Worm (Caenorhabditis elegans) whole organism, mixed stage, embryonic: ENCODE measurements around the gene mnm-2.

Experiments
- M03D4.4 ChIP-seq: sonication (generic microtip); optimal IDR thresholded peaks from 2 replicates; lab custom pipeline; 2017; ENCODE audit warnings: mild to moderate bottlenecking, missing genetic modification characterization, missing compliant biosample characterization
- bed-3 ChIP-seq: fragments of 200-800 bp; sonication (Bioruptor generic); optimal IDR thresholded peaks from 3 replicates; lab custom pipeline; 2018; ENCODE audit warnings: mild to moderate bottlenecking, missing genetic modification characterization, moderate library complexity, missing compliant biosample characterization
- blmp-1 ChIP-seq: fragments of 150-350 bp; optimal IDR thresholded peaks from 2 replicates; lab custom pipeline; 2014; ENCODE audit warnings: missing biosample characterization, missing genetic modification characterization
- ceh-39 ChIP-seq: fragments of 150-350 bp; optimal IDR thresholded peaks from 2 replicates; lab custom pipeline; 2014; ENCODE audit warnings: missing biosample characterization, missing genetic modification characterization
- ceh-43 ChIP-seq: fragments of 200-800 bp; sonication (Bioruptor generic); optimal IDR thresholded peaks from 2 replicates; lab custom pipeline; 2018; ENCODE audit warnings: mild to moderate bottlenecking, missing genetic modification characterization, moderate library complexity, missing compliant biosample characterization
- ceh-83 ChIP-seq: fragments of 200-800 bp; sonication (Bioruptor generic); optimal IDR thresholded peaks from 2 replicates; lab custom pipeline; 2018; ENCODE audit warnings: mild to moderate bottlenecking, missing genetic modification characterization, missing compliant biosample characterization
- ces-1 ChIP-seq: fragments of 150-350 bp; optimal IDR thresholded peaks from 2 replicates; lab custom pipeline; 2014; ENCODE audit warnings: missing biosample characterization, missing genetic modification reagents, missing genetic modification characterization
- cnd-1 ChIP-seq: fragments of 200-800 bp; sonication (Bioruptor generic); optimal IDR thresholded peaks from 2 replicates; lab custom pipeline; 2018; ENCODE audit warnings: mild to moderate bottlenecking, missing genetic modification characterization, missing compliant biosample characterization
- drap-1 ChIP-seq: fragments of 200-800 bp; sonication (Bioruptor generic); optimal IDR thresholded peaks from 3 replicates; lab custom pipeline; 2018; ENCODE audit warnings: mild to moderate bottlenecking, missing genetic modification characterization, missing compliant biosample characterization
- elt-1 ChIP-seq: sonication (generic microtip); optimal IDR thresholded peaks from 2 replicates; lab custom pipeline; 2017; ENCODE audit warnings: missing genetic modification characterization, mild to moderate bottlenecking, missing compliant biosample characterization, antibody characterized with exemption, moderate library complexity, borderline replicate concordance; ENCODE audit not compliant: insufficient read depth
- elt-3 ChIP-seq: fragments of 150-350 bp; optimal IDR thresholded peaks from 2 replicates; lab custom pipeline; 2014; ENCODE audit warnings: missing biosample characterization, missing genetic modification characterization
- flh-1 ChIP-seq: fragments of 200-800 bp; sonication (Bioruptor generic); optimal IDR thresholded peaks from 2 replicates; lab custom pipeline; 2018; ENCODE audit warnings: mild to moderate bottlenecking, missing genetic modification characterization, moderate library complexity, missing compliant biosample characterization
- ham-2 ChIP-seq: fragments of 200-800 bp; sonication (Bioruptor generic); optimal IDR thresholded peaks from 2 replicates; lab custom pipeline; 2018; ENCODE audit warnings: mild to moderate bottlenecking, missing genetic modification characterization, missing compliant biosample characterization
- hlh-1 ChIP-seq: fragments of 150-350 bp; optimal IDR thresholded peaks from 2 replicates; lab custom pipeline; 2014; ENCODE audit warnings: missing biosample characterization, missing genetic modification reagents, missing genetic modification characterization
- lin-32 ChIP-seq: fragments of 200-800 bp; sonication (Bioruptor generic); optimal IDR thresholded peaks from 2 replicates; lab custom pipeline; 2018; ENCODE audit warnings: mild to moderate bottlenecking, missing genetic modification characterization, missing compliant biosample characterization
- lsy-2 ChIP-seq: fragments of 150-350 bp; optimal IDR thresholded peaks from 2 replicates; lab custom pipeline; 2014; ENCODE audit warnings: missing biosample characterization, missing genetic modification characterization
- mab-5 ChIP-seq: fragments of 150-350 bp; optimal IDR thresholded peaks from 2 replicates; lab custom pipeline; 2014; ENCODE audit warnings: missing biosample characterization, missing genetic modification characterization
- mep-1 ChIP-seq: fragments of 150-350 bp; optimal IDR thresholded peaks from 2 replicates; lab custom pipeline; 2017; ENCODE audit warnings: missing biosample characterization, missing genetic modification reagents, missing genetic modification characterization, inconsistent platforms
- mls-2 ChIP-seq: sonication (generic microtip); optimal IDR thresholded peaks from 2 replicates; lab custom pipeline; 2016; ENCODE audit warnings: mild to moderate bottlenecking, missing genetic modification characterization, moderate library complexity, missing compliant biosample characterization
- nhr-12 ChIP-seq: fragments of 150-350 bp; optimal IDR thresholded peaks from 2 replicates; lab custom pipeline; 2014; ENCODE audit warnings: missing biosample characterization, missing genetic modification characterization
- nhr-2 ChIP-seq: fragments of 150-350 bp; optimal IDR thresholded peaks from 2 replicates; lab custom pipeline; 2014; ENCODE audit warnings: missing biosample characterization, missing genetic modification characterization
- nhr-28 ChIP-seq: fragments of 150-350 bp; optimal IDR thresholded peaks from 2 replicates; lab custom pipeline; 2014; ENCODE audit warnings: missing biosample characterization, missing genetic modification characterization
- nhr-76 ChIP-seq: sonication (generic microtip); optimal IDR thresholded peaks from 2 replicates; lab custom pipeline; 2017; ENCODE audit warnings: missing biosample characterization, missing genetic modification characterization
- pha-4 ChIP-seq: fragments of 150-350 bp; optimal IDR thresholded peaks from 2 replicates; lab custom pipeline; 2018; ENCODE audit warnings: missing biosample characterization, missing genetic modification reagents, missing genetic modification characterization
- sem-2 ChIP-seq: fragments of 200-800 bp; sonication (Bioruptor generic); optimal IDR thresholded peaks from 2 replicates; lab custom pipeline; 2018; ENCODE audit warnings: mild to moderate bottlenecking, missing genetic modification characterization, missing compliant biosample characterization
- snpc-4 ChIP-seq: fragments of 150-350 bp; optimal IDR thresholded peaks from 2 replicates; lab custom pipeline; 2014; ENCODE audit warnings: missing biosample characterization, missing genetic modification characterization
- tbx-8 ChIP-seq: fragments of 200-800 bp; sonication (Bioruptor generic); optimal IDR thresholded peaks from 2 replicates; lab custom pipeline; 2018; ENCODE audit warnings: mild to moderate bottlenecking, missing genetic modification characterization, moderate library complexity, missing compliant biosample characterization
- unc-120 ChIP-seq: sonication (generic microtip); optimal IDR thresholded peaks from 2 replicates; lab custom pipeline; 2017; ENCODE audit warnings: missing genetic modification characterization, missing compliant biosample characterization; ENCODE audit not compliant: poor library complexity, severe bottlenecking
- unc-39 ChIP-seq: fragments of 150-350 bp; optimal IDR thresholded peaks from 2 replicates; lab custom pipeline; 2014; ENCODE audit warnings: missing biosample characterization, missing genetic modification characterization
- unc-62 ChIP-seq: fragments of 150-350 bp; optimal IDR thresholded peaks from 2 replicates; lab custom pipeline; 2014; ENCODE audit warnings: missing biosample characterization, missing genetic modification reagents, missing genetic modification characterization
- zip-8 ChIP-seq: fragments of 150-350 bp; optimal IDR thresholded peaks from 2 replicates; lab custom pipeline; 2014; ENCODE audit warnings: missing biosample characterization, missing genetic modification characterization
- ztf-11 ChIP-seq: fragments of 150-350 bp; optimal IDR thresholded peaks from 2 replicates; lab custom pipeline; 2014; ENCODE audit warnings: missing biosample characterization, missing genetic modification characterization

Gene mnm-2

DNA sequence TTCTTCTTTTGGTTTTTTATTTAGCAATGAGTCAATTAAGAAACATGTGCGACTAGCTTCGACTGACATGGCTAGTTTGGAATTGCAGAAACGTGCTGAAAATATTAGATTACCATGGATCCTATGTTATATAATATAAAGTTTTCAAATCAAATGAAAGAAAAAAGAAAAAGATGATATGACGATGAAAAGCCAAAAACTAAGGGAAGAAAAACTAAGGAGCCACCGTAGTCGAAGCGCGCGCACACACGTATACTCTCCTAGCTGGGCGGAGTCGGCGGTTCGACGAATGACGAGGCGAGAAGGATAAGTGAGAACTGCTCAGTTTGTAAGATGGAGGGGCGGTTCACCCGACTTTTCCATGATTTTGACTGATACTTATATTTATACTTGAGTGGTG, at the start of gene mnm-2:
mnm-2 (minus strand) TSS at position 101 of the 400 bp plus-strand sequence.
- TF ChIP-seq pha-4 (tag; lab: Kevin White, UChicago) (no peak), nhr-28 (no peak), hlh-1 (tag; lab: Kevin White, UChicago) (no peak), snpc-4 (no peak), bed-3 (no peak), zip-8 (no peak), ceh-39 (tag; lab: Kevin White, UChicago) (no peak), nhr-12 (tag; lab: Kevin White, UChicago) (no peak), unc-39 (tag; lab: Kevin White, UChicago) (no peak), tbx-8 (GFP tag; lab: Kevin White, UChicago) (no peak)

DNA sequence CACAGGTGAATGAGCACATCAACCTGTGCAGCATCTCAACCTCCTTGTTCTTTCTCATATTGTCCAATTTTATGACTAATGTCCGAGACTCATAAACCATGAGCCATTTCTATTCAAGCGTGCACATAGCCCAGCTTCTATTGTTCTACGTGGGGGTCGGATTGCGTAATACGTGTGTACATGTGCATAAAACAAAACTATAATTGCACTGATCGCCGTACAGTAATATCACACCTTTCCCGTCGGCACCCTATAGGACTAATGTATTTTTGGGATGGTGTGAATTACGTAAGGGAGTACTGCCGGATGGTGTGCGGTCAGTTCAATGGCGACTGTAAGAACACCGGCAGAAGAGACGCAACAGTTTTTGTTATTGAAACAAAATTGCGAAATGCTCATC, 45.2 kb upstream of the mnm-2 start:
- TF ChIP-seq cnd-1 (peak; percentile 39), ceh-39 (tag; lab: Kevin White, UChicago) (no peak), ceh-43 (no peak), mep-1 (no peak), nhr-2 (tag; lab: Kevin White, UChicago) (peak; percentile 85), hlh-1 (tag; lab: Kevin White, UChicago) (no peak), drap-1 (GFP tag; lab: Kevin White, UChicago) (no peak), mls-2 (peak; percentile 2), sem-2 (GFP tag; lab: Kevin White, UChicago) (peak; percentile 38), ces-1 (GFP tag; lab: Kevin White, UChicago) (no peak), blmp-1 (tag; lab: Kevin White, UChicago) (no peak), mab-5 (tag; lab: Kevin White, UChicago) (no peak), nhr-12 (tag; lab: Kevin White, UChicago) (no peak), flh-1 (no peak), zip-8 (peak; percentile 82), elt-3 (tag; lab: Kevin White, UChicago) (no peak), ceh-83 (no peak), ham-2 (no peak)

DNA sequence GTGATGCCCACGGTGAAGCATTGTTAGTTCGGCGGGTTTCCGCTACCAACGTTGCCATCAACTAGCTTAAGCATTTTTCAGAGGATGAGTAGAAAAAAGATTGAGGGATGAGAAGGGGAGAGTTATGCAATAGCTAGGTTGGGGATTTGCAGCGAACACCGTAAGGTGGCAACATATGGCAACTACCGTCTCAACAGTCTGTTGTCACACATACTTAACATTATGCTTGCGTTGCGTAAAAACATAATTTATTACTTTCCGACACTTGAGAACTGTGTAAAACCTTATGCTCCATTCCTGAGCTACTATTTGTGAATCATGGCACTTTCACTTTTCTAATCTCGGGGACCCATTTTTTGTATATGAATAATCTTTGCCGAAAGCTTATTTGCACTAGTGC, 42.0 kb upstream of the mnm-2 start:
- TF ChIP-seq cnd-1 (peak; percentile 64), nhr-2 (tag; lab: Kevin White, UChicago) (peak; percentile 54), flh-1 (no peak), snpc-4 (no peak), nhr-28 (no peak)

DNA sequence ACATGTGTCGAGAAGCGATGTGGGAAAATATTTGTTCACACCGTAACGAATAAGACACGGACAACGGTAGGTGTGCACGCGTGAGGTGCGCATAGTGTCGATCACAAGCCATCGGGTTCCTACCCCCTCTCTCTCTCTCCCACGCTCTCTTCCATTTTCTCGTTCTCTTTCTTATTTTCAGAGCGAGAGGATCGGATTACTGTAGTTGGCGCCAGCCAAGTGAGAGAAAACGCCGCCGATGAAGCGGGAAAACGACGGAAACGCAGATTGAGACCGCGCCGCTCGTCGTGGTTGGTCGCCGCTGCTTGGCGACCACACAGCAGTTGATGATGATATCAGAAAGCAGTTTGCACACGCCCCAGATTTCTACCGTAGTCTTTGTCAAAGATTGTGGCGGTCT, 39.7 kb upstream of the mnm-2 start:
- TF ChIP-seq ceh-43 (no peak), cnd-1 (peak; percentile 14), mls-2 (no peak), lin-32 (no peak)

DNA sequence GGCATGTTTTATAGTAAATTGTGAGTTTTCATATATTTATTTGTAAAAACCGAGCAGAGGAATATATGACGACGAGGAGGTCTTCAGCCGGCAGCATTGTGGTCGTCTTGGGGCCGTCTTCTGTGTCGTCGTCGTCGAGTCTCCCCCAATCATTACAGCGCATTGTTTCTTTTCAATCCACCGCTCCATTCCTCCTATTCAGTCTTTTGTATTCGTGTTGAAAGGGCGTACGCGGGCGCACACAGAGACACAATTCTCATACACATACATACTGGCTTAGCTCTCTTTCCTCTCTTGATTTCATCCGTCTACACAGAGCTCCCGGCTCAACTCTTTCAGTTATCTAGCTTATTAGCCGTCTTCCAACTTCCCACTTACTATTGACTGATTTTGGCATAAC, 38.9 kb upstream of the mnm-2 start, which contains the start of gene sox-2:
sox-2 (minus strand) TSS at position 100 of the 400 bp plus-strand sequence.
- TF ChIP-seq drap-1 (GFP tag; lab: Kevin White, UChicago): no peak
- no peak for TF ChIP-seq ztf-11 (tag; lab: Kevin White, UChicago)
- no peak for TF ChIP-seq elt-1
- no peak for TF ChIP-seq nhr-76 (tag; lab: Kevin White, UChicago)
- no peak for TF ChIP-seq mls-2
- TF ChIP-seq M03D4.4 (tag; lab: Kevin White, UChicago): no peak
- TF ChIP-seq mab-5 (tag; lab: Kevin White, UChicago): no peak
- no peak for TF ChIP-seq unc-62 (GFP tag; lab: Kevin White, UChicago)
- TF ChIP-seq ceh-43: no peak

DNA sequence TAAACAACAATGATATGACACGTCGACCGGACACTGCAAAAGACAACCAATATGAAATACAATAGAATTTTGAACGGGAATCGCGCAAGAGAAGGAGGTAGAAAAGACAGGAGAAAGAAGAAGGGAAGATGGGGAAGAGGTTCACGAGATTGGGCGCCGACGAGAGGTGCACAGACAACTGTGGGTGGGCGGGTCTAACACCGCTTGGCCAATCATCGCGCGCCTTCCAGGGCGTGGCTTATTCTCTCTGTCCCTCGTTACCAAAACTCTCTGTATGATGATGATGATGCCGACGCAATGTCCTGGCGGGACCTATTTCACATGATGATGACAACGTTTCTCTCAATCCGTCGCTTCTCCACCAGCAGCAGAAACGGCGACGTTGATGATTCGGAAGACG, 35.8 kb upstream of the mnm-2 start:
- TF ChIP-seq drap-1 (GFP tag; lab: Kevin White, UChicago): peak; percentile 24
- no peak for TF ChIP-seq nhr-76 (tag; lab: Kevin White, UChicago)
- peak; percentile 61 for TF ChIP-seq lsy-2
- no peak for TF ChIP-seq nhr-12 (tag; lab: Kevin White, UChicago)
- no peak for TF ChIP-seq ceh-83
- no peak for TF ChIP-seq unc-120 (tag; lab: Kevin White, UChicago)
